Worm (Caenorhabditis elegans): ENCODE measurements around the gene bus-8A.

Gene bus-8A

ce11 chrX:5457184-5457583, 35.5 kb upstream of the bus-8A start:
- no peak for TF ChIP-seq tra-4 (tag; optimal IDR thresholded peaks at IDR 0.05)
- no peak for TF ChIP-seq pes-1 (GFP tag; IDR thresholded peaks at IDR 0.05)
- no peak for TF ChIP-seq ama-1 (optimal IDR thresholded peaks at IDR 0.05)
- TF ChIP-seq aly-1 (tag; optimal IDR thresholded peaks at IDR 0.05), result no peak
- TF ChIP-seq ets-7 (tag; optimal IDR thresholded peaks at IDR 0.05), result no peak
- TF ChIP-seq B0310.2 (tag; optimal IDR thresholded peaks at IDR 0.05), result no peak
- TF ChIP-seq hmbx-1 (tag; optimal IDR thresholded peaks at IDR 0.05), result no peak
- no peak for TF ChIP-seq F13C5.2 (tag; optimal IDR thresholded peaks at IDR 0.05)
- no peak for TF ChIP-seq sea-1 (GFP tag; conservative IDR thresholded peaks at IDR 0.05)
- no peak for TF ChIP-seq ceh-36 (tag; optimal IDR thresholded peaks at IDR 0.05)
- no peak for TF ChIP-seq scrt-1 (GFP tag; IDR thresholded peaks at IDR 0.05)
- no peak for TF ChIP-seq hnd-1 (tag; optimal IDR thresholded peaks at IDR 0.05)
- TF ChIP-seq ceh-13 (GFP tag; optimal IDR thresholded peaks at IDR 0.05), result no peak
- no peak for TF ChIP-seq flt-1 (GFP tag; IDR thresholded peaks at IDR 0.05)
- TF ChIP-seq hmg-4 (GFP tag; optimal IDR thresholded peaks at IDR 0.05), result no peak

ce11 chrX:5458043-5458442, 34.7 kb upstream of the bus-8A start:
- TF ChIP-seq ceh-13 (GFP tag; optimal IDR thresholded peaks at IDR 0.05) (no peak), hnd-1 (tag; optimal IDR thresholded peaks at IDR 0.05) (no peak), ets-7 (tag; optimal IDR thresholded peaks at IDR 0.05) (no peak)

ce11 chrX:5458750-5459149, 34.0 kb upstream of the bus-8A start:
- TF ChIP-seq tra-4 (tag; optimal IDR thresholded peaks at IDR 0.05), result no peak
- TF ChIP-seq tbx-11 (GFP tag; IDR thresholded peaks at IDR 0.05), result no peak
- no peak for TF ChIP-seq tbx-37 (GFP tag; conservative IDR thresholded peaks at IDR 0.05)

- TF ChIP-seq tbx-11 (GFP tag; IDR thresholded peaks at IDR 0.05) (no peak), pes-1 (GFP tag; IDR thresholded peaks at IDR 0.05) (no peak), sea-1 (GFP tag; conservative IDR thresholded peaks at IDR 0.05) (no peak), hmbx-1 (tag; optimal IDR thresholded peaks at IDR 0.05) (no peak), tra-4 (tag; optimal IDR thresholded peaks at IDR 0.05) (no peak), F13C5.2 (tag; optimal IDR thresholded peaks at IDR 0.05) (no peak), hmg-4 (GFP tag; optimal IDR thresholded peaks at IDR 0.05) (no peak), aly-1 (tag; optimal IDR thresholded peaks at IDR 0.05) (no peak), ets-7 (tag; optimal IDR thresholded peaks at IDR 0.05) (no peak), ceh-36 (tag; optimal IDR thresholded peaks at IDR 0.05) (no peak), tbx-37 (GFP tag; conservative IDR thresholded peaks at IDR 0.05) (no peak), ama-1 (optimal IDR thresholded peaks at IDR 0.05) (no peak), ceh-13 (GFP tag; optimal IDR thresholded peaks at IDR 0.05) (no peak), B0310.2 (tag; optimal IDR thresholded peaks at IDR 0.05) (no peak), hnd-1 (tag; optimal IDR thresholded peaks at IDR 0.05) (no peak)
These were observed 31.8 kb upstream of the bus-8A start, which contains the start of gene ddr-1 for ce11 chrX:5460930-5461329. Gene ddr-1, plus strand, starts transcription at chrX:5461230.

- no peak for TF ChIP-seq ceh-13 (GFP tag; optimal IDR thresholded peaks at IDR 0.05)
- TF ChIP-seq tbx-37 (GFP tag; conservative IDR thresholded peaks at IDR 0.05), result no peak
- no peak for TF ChIP-seq aly-1 (tag; optimal IDR thresholded peaks at IDR 0.05)
- TF ChIP-seq flt-1 (GFP tag; IDR thresholded peaks at IDR 0.05), result no peak
- TF ChIP-seq ceh-36 (tag; optimal IDR thresholded peaks at IDR 0.05), result no peak
- TF ChIP-seq sea-1 (GFP tag; conservative IDR thresholded peaks at IDR 0.05), result no peak
These were observed 27.1 kb upstream of the bus-8A start for ce11 chrX:5465631-5466030.

- TF ChIP-seq ama-1 (optimal IDR thresholded peaks at IDR 0.05) (no peak), pes-1 (GFP tag; IDR thresholded peaks at IDR 0.05) (no peak), F13C5.2 (tag; optimal IDR thresholded peaks at IDR 0.05) (no peak)
These were observed 26.6 kb upstream of the bus-8A start for ce11 chrX:5466149-5466548.

- no peak for TF ChIP-seq F13C5.2 (tag; optimal IDR thresholded peaks at IDR 0.05)
- TF ChIP-seq hmg-4 (GFP tag; optimal IDR thresholded peaks at IDR 0.05), result no peak
- no peak for TF ChIP-seq ceh-13 (GFP tag; optimal IDR thresholded peaks at IDR 0.05)
- TF ChIP-seq hnd-1 (tag; optimal IDR thresholded peaks at IDR 0.05), result no peak
- TF ChIP-seq hmbx-1 (tag; optimal IDR thresholded peaks at IDR 0.05), result no peak
- no peak for TF ChIP-seq sea-1 (GFP tag; conservative IDR thresholded peaks at IDR 0.05)
- no peak for TF ChIP-seq ama-1 (optimal IDR thresholded peaks at IDR 0.05)
- TF ChIP-seq tbx-37 (GFP tag; conservative IDR thresholded peaks at IDR 0.05), result no peak
These were observed 25.4 kb upstream of the bus-8A start for ce11 chrX:5467308-5467707.

ce11 chrX:5467820-5468270, 24.9 kb upstream of the bus-8A start, which contains the start of gene dpyd-1:
Gene dpyd-1, plus strand, starts transcription at chrX:5467870.
- no peak for TF ChIP-seq pes-1 (GFP tag; IDR thresholded peaks at IDR 0.05)
- no peak for TF ChIP-seq ceh-13 (GFP tag; optimal IDR thresholded peaks at IDR 0.05)
- TF ChIP-seq tbx-11 (GFP tag; IDR thresholded peaks at IDR 0.05), result no peak
- no peak for TF ChIP-seq sea-1 (GFP tag; conservative IDR thresholded peaks at IDR 0.05)
- TF ChIP-seq tbx-37 (GFP tag; conservative IDR thresholded peaks at IDR 0.05), result no peak
- TF ChIP-seq hnd-1 (tag; optimal IDR thresholded peaks at IDR 0.05), result no peak
- no peak for TF ChIP-seq scrt-1 (GFP tag; IDR thresholded peaks at IDR 0.05)
- TF ChIP-seq hmg-4 (GFP tag; optimal IDR thresholded peaks at IDR 0.05), result no peak
- TF ChIP-seq ama-1 (optimal IDR thresholded peaks at IDR 0.05), result no peak
- no peak for TF ChIP-seq ceh-36 (tag; optimal IDR thresholded peaks at IDR 0.05)
- no peak for TF ChIP-seq B0310.2 (tag; optimal IDR thresholded peaks at IDR 0.05)
- no peak for TF ChIP-seq flt-1 (GFP tag; IDR thresholded peaks at IDR 0.05)
- TF ChIP-seq tra-4 (tag; optimal IDR thresholded peaks at IDR 0.05), result no peak
- no peak for TF ChIP-seq hmbx-1 (tag; optimal IDR thresholded peaks at IDR 0.05)
- TF ChIP-seq aly-1 (tag; optimal IDR thresholded peaks at IDR 0.05), result no peak
- no peak for TF ChIP-seq F13C5.2 (tag; optimal IDR thresholded peaks at IDR 0.05)
- TF ChIP-seq ets-7 (tag; optimal IDR thresholded peaks at IDR 0.05), result no peak

Measured in whole organism, early embryonic.